Worm (Caenorhabditis elegans): ENCODE measurements around the gene ceeh-2.

ce11 chrV:10382142-10382541, 24.4 kb upstream of the ceeh-2 start, which contains the start of gene pqn-2:
- TF ChIP-seq ceh-36 (tag; optimal IDR thresholded peaks at IDR 0.05) (no peak), hmg-4 (GFP tag; optimal IDR thresholded peaks at IDR 0.05) (no peak), ceh-13 (GFP tag; optimal IDR thresholded peaks at IDR 0.05) (no peak)

All from whole organism, early embryonic.